Fruit fly (Drosophila melanogaster): ENCODE results near the gene CG15888.

Gene CG15888

dm6 chr3R:13264061-13264661, 22.2 kb downstream of the CG15888 start, which contains the start of gene Ravus:
TSS of gene Ravus (minus strand) at chr3R:13264061.
- TF ChIP-seq ttk (optimal IDR thresholded peaks at IDR 0.05) (no peak), Myc (optimal IDR thresholded peaks at IDR 0.05) (no peak), insv (optimal IDR thresholded peaks at IDR 0.05) (no peak), psq (optimal IDR thresholded peaks at IDR 0.05) (no peak), Sin3A (optimal IDR thresholded peaks at IDR 0.05) (no peak), h (optimal IDR thresholded peaks at IDR 0.05) (no peak)

- TF ChIP-seq psq (optimal IDR thresholded peaks at IDR 0.05) (no peak), insv (optimal IDR thresholded peaks at IDR 0.05) (no peak), h (optimal IDR thresholded peaks at IDR 0.05) (no peak), ttk (optimal IDR thresholded peaks at IDR 0.05) (no peak), Myc (optimal IDR thresholded peaks at IDR 0.05) (no peak), Sin3A (optimal IDR thresholded peaks at IDR 0.05) (no peak)
Observed at dm6 chr3R:13261706-13262105, 24.6 kb downstream of the CG15888 start.

- no peak for TF ChIP-seq Myc (optimal IDR thresholded peaks at IDR 0.05)
- no peak for TF ChIP-seq Sin3A (optimal IDR thresholded peaks at IDR 0.05)
- TF ChIP-seq ttk (optimal IDR thresholded peaks at IDR 0.05), result no peak
- TF ChIP-seq insv (optimal IDR thresholded peaks at IDR 0.05), result no peak
- TF ChIP-seq h (optimal IDR thresholded peaks at IDR 0.05), result no peak
- no peak for TF ChIP-seq psq (optimal IDR thresholded peaks at IDR 0.05)
Observed at dm6 chr3R:13260114-13260673, 26.1 kb downstream of the CG15888 start, which contains the start of gene CG11686. TSS of gene CG11686 (plus strand) at chr3R:13260356.

DNA sequence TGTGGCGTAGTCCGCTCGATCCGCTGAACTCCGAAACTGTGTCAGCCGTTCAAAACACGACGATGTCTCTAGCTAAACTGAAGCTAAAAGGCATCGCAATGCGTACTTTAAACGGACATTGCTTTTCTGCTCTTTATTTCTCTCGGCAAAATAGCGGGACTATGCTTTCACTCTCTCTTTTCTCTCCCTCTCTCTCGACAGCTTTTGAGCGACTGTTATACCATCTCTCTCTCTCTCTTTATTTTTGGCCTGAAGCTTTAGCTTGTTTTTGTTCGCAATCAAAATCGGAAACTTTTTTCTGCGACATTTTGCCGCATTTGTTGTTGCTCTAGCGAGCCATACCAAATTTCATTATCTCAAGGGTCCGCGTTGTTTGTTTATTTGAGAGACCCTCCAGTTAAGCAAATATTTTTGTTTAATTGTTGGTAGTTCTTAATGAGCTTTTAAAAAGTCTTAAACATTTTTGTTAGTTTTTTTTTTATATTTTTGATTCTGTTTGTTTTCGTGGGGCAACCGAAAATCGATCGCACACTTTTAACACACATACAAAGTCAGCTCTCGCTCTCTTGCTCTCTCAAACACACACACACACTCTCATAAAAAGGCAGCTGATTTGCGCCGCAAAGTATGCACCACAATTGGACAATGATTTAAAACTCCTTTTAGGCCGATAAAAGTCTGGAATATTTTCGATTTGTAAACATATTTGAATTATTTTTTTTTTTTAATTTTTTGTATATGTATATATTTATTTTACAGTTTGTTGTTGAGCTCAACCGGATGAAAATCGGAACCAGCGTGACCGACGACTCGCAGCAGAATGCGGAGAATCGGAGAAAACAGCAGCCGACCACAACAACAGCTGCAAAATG, 27.4 kb downstream of the CG15888 start, which contains the start of gene Ace:
Gene Ace, minus strand, starts transcription at position 822 of the 872 bp plus-strand sequence.
- TF ChIP-seq Sin3A (optimal IDR thresholded peaks at IDR 0.05) (no peak), psq (optimal IDR thresholded peaks at IDR 0.05) (no peak), ttk (optimal IDR thresholded peaks at IDR 0.05) (no peak), Myc (optimal IDR thresholded peaks at IDR 0.05) (no peak), h (optimal IDR thresholded peaks at IDR 0.05) (no peak), insv (optimal IDR thresholded peaks at IDR 0.05) (no peak)

DNA sequence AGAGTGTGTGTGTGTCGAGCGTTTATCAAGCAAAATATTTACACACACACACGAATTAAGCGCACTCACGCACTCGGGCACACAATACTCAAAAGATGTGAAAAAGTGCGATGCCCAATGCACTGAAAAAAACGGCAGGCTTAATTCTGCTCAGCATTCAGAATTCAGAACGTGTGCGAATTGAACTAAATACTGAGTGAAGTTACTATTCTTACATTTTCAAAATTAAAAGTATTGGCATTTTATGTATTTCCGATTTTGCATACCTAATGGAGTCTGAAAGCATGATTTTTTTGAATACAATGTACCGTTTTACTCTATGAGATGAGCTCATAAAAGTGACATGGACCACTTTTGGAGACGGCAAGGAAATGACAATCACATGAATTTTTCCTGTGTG, 29.2 kb downstream of the CG15888 start:
- TF ChIP-seq Sin3A (optimal IDR thresholded peaks at IDR 0.05), result no peak
- TF ChIP-seq ttk (optimal IDR thresholded peaks at IDR 0.05), result no peak
- no peak for TF ChIP-seq h (optimal IDR thresholded peaks at IDR 0.05)
- no peak for TF ChIP-seq Myc (optimal IDR thresholded peaks at IDR 0.05)
- TF ChIP-seq insv (optimal IDR thresholded peaks at IDR 0.05), result no peak
- no peak for TF ChIP-seq psq (optimal IDR thresholded peaks at IDR 0.05)

dm6 chr3R:13241726-13242125, 44.6 kb downstream of the CG15888 start:
- TF ChIP-seq insv (optimal IDR thresholded peaks at IDR 0.05) (no peak), Sin3A (optimal IDR thresholded peaks at IDR 0.05) (no peak), ttk (optimal IDR thresholded peaks at IDR 0.05) (no peak), h (optimal IDR thresholded peaks at IDR 0.05) (no peak), Myc (optimal IDR thresholded peaks at IDR 0.05) (no peak), psq (optimal IDR thresholded peaks at IDR 0.05) (no peak)
